Worm (Caenorhabditis elegans): Measurements from ENCODE around the gene ceh-20.

Gene ceh-20

DNA sequence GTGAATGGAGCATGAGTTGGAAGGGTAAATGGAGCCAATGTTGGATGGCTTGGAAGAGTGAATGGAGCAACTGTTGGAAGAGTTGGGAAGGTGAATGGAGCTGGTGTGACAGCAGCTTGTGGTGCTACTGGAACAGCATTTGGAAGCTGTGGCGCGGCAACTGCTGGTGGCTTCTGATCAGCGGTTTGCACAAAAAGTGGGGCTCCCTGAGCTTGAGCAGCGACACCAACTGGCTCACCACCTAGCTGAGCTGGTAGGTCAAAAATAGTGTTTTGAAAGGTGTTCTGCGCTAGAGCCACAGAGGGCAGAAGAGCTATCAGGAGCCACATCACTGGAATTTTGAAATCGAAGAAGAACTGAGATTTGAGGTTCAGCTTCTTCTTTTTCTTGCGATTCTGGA, 34.4 kb upstream of the ceh-20 start:
- TF ChIP-seq sea-2 (GFP tag; IDR thresholded peaks at IDR 0.05): no peak
- TF ChIP-seq Y67H2A.10 (GFP tag; conservative IDR thresholded peaks at IDR 0.05): no peak
- TF ChIP-seq zfh-2 (GFP tag; conservative IDR thresholded peaks at IDR 0.05): peak; percentile 76
- no peak for TF ChIP-seq mes-4 (tag; optimal IDR thresholded peaks at IDR 0.05)

DNA sequence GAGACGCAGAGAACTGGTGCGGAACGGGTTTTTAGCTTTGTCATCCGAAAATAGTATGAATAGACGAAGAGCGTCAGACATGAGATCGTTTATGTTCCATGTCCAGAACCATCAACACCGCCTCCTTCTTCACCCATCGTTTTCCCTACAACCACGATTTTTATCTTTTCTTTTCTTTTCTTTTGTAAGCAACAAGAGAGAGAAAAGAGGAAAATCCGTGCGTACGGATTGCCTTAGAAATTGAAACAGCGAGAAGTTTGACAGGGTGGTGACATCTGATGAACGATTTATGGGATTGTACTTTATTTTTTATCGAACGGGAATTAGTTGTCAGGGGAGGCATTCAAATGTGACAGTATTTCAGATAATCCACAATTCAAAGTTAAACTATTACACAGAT, 33.9 kb upstream of the ceh-20 start, which contains the start of gene abu-13:
Gene abu-13 (minus strand): TSS at position 152 of the 400 bp plus-strand sequence.
- TF ChIP-seq snpc-4 (GFP tag; optimal IDR thresholded peaks at IDR 0.05): no peak
- no peak for TF ChIP-seq snpc-4 (tag; optimal IDR thresholded peaks at IDR 0.05)
- no peak for TF ChIP-seq egrh-3 (GFP tag; IDR thresholded peaks at IDR 0.05)
- TF ChIP-seq F55B11.4 (tag; optimal IDR thresholded peaks at IDR 0.05; ENCODE audit: borderline replicate concordance, insufficient read depth): no peak
- no peak for TF ChIP-seq let-526 (GFP tag; IDR thresholded peaks at IDR 0.05)
- TF ChIP-seq tbx-9 (tag; optimal IDR thresholded peaks at IDR 0.05; ENCODE audit: borderline replicate concordance): no peak
- no peak for TF ChIP-seq K11D2.4 (GFP tag; IDR thresholded peaks at IDR 0.05)
- TF ChIP-seq aptf-3 (GFP tag; IDR thresholded peaks at IDR 0.05): no peak
- no peak for TF ChIP-seq F33H1.4 (GFP tag; IDR thresholded peaks at IDR 0.05)
- TF ChIP-seq lsy-27 (tag; optimal IDR thresholded peaks at IDR 0.05; ENCODE audit: borderline replicate concordance, insufficient read depth): no peak
- TF ChIP-seq lin-26 (GFP tag; IDR thresholded peaks at IDR 0.05): no peak
- no peak for TF ChIP-seq Y67H2A.10 (GFP tag; conservative IDR thresholded peaks at IDR 0.05)
- TF ChIP-seq unc-130 (GFP tag; optimal IDR thresholded peaks at IDR 0.05): no peak
- no peak for TF ChIP-seq B0035.1 (tag; optimal IDR thresholded peaks at IDR 0.05)
- TF ChIP-seq F57C9.4 (tag; optimal IDR thresholded peaks at IDR 0.05): no peak
- no peak for TF ChIP-seq hmg-20 (GFP tag; IDR thresholded peaks at IDR 0.05)
- TF ChIP-seq attf-3 (GFP tag; conservative IDR thresholded peaks at IDR 0.05): no peak
- no peak for TF ChIP-seq hsf-1 (GFP tag; IDR thresholded peaks at IDR 0.05)
- TF ChIP-seq mxl-1 (tag; optimal IDR thresholded peaks at IDR 0.05): no peak
- no peak for TF ChIP-seq attf-6 (GFP tag; IDR thresholded peaks at IDR 0.05)

DNA sequence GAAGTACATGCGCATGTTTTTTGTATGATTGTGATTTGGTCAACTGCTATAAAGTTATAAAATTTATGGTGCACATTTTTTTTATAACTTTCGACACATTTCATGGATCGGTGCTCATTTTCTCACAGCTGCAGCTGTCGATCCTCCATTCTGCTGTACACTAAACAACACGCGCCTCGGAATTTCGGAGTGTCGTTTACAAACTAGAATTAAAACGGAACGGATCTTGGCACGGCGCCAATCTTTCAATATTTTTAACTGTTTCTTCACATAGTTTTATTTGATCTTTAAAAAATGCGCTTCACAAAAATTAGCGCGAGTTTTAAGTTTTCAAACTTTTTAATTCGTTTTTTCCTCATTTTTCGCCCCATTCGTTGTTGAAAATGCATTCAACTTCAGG, 33.3 kb upstream of the ceh-20 start, which contains the start of gene let-711:
Gene let-711 (plus strand): TSS at position 337 of the 400 bp plus-strand sequence.
- no peak for TF ChIP-seq lin-35 (GFP tag; optimal IDR thresholded peaks at IDR 0.05)
- no peak for TF ChIP-seq zim-3 (tag; optimal IDR thresholded peaks at IDR 0.05)
- no peak for TF ChIP-seq ccch-3 (GFP tag; optimal IDR thresholded peaks at IDR 0.05)
- no peak for TF ChIP-seq sptf-2 (GFP tag; optimal IDR thresholded peaks at IDR 0.05)
- no peak for TF ChIP-seq let-607 (tag; optimal IDR thresholded peaks at IDR 0.05)
- peak; percentile 48 for TF ChIP-seq lsl-1 (GFP tag; optimal IDR thresholded peaks at IDR 0.05)
- no peak for TF ChIP-seq rcor-1 (GFP tag; IDR thresholded peaks at IDR 0.05)
- no peak for TF ChIP-seq lin-40 (tag; optimal IDR thresholded peaks at IDR 0.05)
- no peak for TF ChIP-seq let-526 (GFP tag; IDR thresholded peaks at IDR 0.05)
- TF ChIP-seq madf-3 (GFP tag; IDR thresholded peaks at IDR 0.05): 0 out of 2 replicates have a peak, but pooled peaks have one; percentile 79
- no peak for TF ChIP-seq athp-1 (tag; optimal IDR thresholded peaks at IDR 0.05)
- TF ChIP-seq F33H1.4 (GFP tag; IDR thresholded peaks at IDR 0.05): peak; percentile 62
- TF ChIP-seq attf-3 (GFP tag; conservative IDR thresholded peaks at IDR 0.05): peak; percentile 95
- no peak for TF ChIP-seq pbrm-1 (GFP tag; IDR thresholded peaks at IDR 0.05)
- TF ChIP-seq Y95B8A.8 (GFP tag; IDR thresholded peaks at IDR 0.05): 0 out of 2 replicates have a peak, but pooled peaks have one; percentile 7
- no peak for TF ChIP-seq hlh-12 (tag; optimal IDR thresholded peaks at IDR 0.05)
- no peak for TF ChIP-seq T07F8.4 (tag; optimal IDR thresholded peaks at IDR 0.05)
- no peak for TF ChIP-seq ceh-79 (tag; optimal IDR thresholded peaks at IDR 0.05)
- TF ChIP-seq rpc-1 (optimal IDR thresholded peaks at IDR 0.05): no peak
- TF ChIP-seq rpc-1 (tag; optimal IDR thresholded peaks at IDR 0.05): no peak
- TF ChIP-seq ceh-27 (GFP tag; optimal IDR thresholded peaks at IDR 0.05): no peak
- TF ChIP-seq dox-1 (GFP tag; IDR thresholded peaks at IDR 0.05): peak; percentile 18; the same call in 1 of the 2 replicates
- no peak for TF ChIP-seq Y53F4B.3 (GFP tag; IDR thresholded peaks at IDR 0.05)
- 0 out of 2 replicates have a peak, but pooled peaks have one; percentile 39 for TF ChIP-seq hsf-1 (GFP tag; IDR thresholded peaks at IDR 0.05)
- 0 out of 2 replicates have a peak, but pooled peaks have one; percentile 29 for TF ChIP-seq ekl-4 (GFP tag; IDR thresholded peaks at IDR 0.05)
- no peak for TF ChIP-seq egl-44 (GFP tag; IDR thresholded peaks at IDR 0.05)
- TF ChIP-seq ceh-91 (GFP tag; IDR thresholded peaks at IDR 0.05): peak; percentile 78
- no peak for TF ChIP-seq egrh-3 (GFP tag; IDR thresholded peaks at IDR 0.05)

Data from whole organism, young adult.